Worm (Caenorhabditis elegans): Measurements from ENCODE around the gene srh-119.
"Not testable (repeated sequence)": the region's sequence is repeated elsewhere in the genome, so short reads cannot be mapped to it uniquely, and the experiment has no call there.

Gene srh-119

DNA sequence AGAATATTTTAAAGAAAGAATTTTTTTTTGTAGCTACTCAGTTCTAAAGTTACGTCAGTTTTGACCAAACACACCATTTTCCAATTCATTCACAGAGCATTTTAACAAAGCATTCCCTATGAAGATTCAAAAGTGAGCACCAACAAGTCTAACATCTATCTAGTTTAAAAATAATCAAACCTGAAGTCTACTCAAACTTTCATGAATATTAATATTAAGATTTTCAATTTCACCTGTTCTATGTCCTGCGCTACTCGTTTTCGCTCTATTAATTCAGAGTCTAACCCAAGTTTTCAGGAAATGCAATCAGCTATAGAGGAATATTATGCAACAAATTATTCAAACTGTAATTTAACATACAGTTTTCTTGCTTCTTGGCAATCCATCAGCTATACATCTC, at the start of gene srh-119:
srh-119 (plus strand) TSS at position 301 of the 400 bp plus-strand sequence.
- no peak for TF ChIP-seq mab-5 (tag; optimal IDR thresholded peaks at IDR 0.05)
- TF ChIP-seq ceh-43 (GFP tag; optimal IDR thresholded peaks at IDR 0.05), result no peak
- no peak for TF ChIP-seq lin-32 (GFP tag; optimal IDR thresholded peaks at IDR 0.05)
- no peak for TF ChIP-seq pha-4 (tag; optimal IDR thresholded peaks at IDR 0.05)
- TF ChIP-seq ces-1 (GFP tag; optimal IDR thresholded peaks at IDR 0.05), result no peak
- TF ChIP-seq nhr-76 (tag; optimal IDR thresholded peaks at IDR 0.05), result no peak
- no peak for TF ChIP-seq mls-2 (tag; optimal IDR thresholded peaks at IDR 0.05)
- no peak for TF ChIP-seq unc-62 (GFP tag; optimal IDR thresholded peaks at IDR 0.05)
- no peak for TF ChIP-seq cnd-1 (tag; optimal IDR thresholded peaks at IDR 0.05)
- no peak for TF ChIP-seq M03D4.4 (tag; optimal IDR thresholded peaks at IDR 0.05)
- TF ChIP-seq elt-1 (tag; optimal IDR thresholded peaks at IDR 0.05; ENCODE audit: borderline replicate concordance, insufficient read depth), result no peak
- no peak for TF ChIP-seq unc-39 (tag; optimal IDR thresholded peaks at IDR 0.05)
- TF ChIP-seq nhr-2 (tag; optimal IDR thresholded peaks at IDR 0.05), result no peak
- TF ChIP-seq zip-8 (tag; optimal IDR thresholded peaks at IDR 0.05), result no peak
- no peak for TF ChIP-seq sptf-1 (tag; optimal IDR thresholded peaks at IDR 0.05)
- TF ChIP-seq lsy-2 (tag; optimal IDR thresholded peaks at IDR 0.05), result no peak
- no peak for TF ChIP-seq tbx-8 (GFP tag; optimal IDR thresholded peaks at IDR 0.05)
- TF ChIP-seq nhr-28 (tag; optimal IDR thresholded peaks at IDR 0.05), result no peak
- no peak for TF ChIP-seq mep-1 (tag; optimal IDR thresholded peaks at IDR 0.05)

DNA sequence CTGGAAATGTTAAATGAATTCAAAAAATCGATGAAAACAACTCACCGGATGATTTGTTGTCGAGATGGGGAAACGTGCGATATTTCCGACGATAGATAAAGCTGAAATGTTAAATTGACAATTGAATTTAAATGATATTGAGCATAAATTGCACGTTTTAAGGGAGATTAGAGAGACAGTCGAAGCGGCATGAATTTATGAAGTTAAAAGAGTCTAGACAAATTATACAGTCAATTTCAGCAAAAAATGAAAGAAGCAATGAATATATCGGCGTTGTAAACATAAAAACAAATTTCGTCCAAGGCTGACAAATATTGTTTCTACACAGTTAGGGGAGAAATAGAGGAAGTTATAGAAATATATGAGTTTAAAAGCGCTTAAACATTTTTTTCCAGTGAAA, 44.9 kb upstream of the srh-119 start, which contains the start of gene Y102A5C.36:
Y102A5C.36 (minus strand) TSS at position 101 of the 400 bp plus-strand sequence.
- TF ChIP-seq lin-32 (GFP tag; optimal IDR thresholded peaks at IDR 0.05), result no peak
- TF ChIP-seq tbx-8 (GFP tag; optimal IDR thresholded peaks at IDR 0.05), result no peak
- no peak for TF ChIP-seq ztf-11 (tag; optimal IDR thresholded peaks at IDR 0.05)
- no peak for TF ChIP-seq mab-5 (tag; optimal IDR thresholded peaks at IDR 0.05)
- TF ChIP-seq nhr-12 (tag; optimal IDR thresholded peaks at IDR 0.05), result no peak
- no peak for TF ChIP-seq lsy-2 (tag; optimal IDR thresholded peaks at IDR 0.05)
- no peak for TF ChIP-seq unc-62 (GFP tag; optimal IDR thresholded peaks at IDR 0.05)
- TF ChIP-seq nhr-237 (tag; optimal IDR thresholded peaks at IDR 0.05), result no peak
- TF ChIP-seq nhr-28 (tag; optimal IDR thresholded peaks at IDR 0.05), result no peak
- no peak for TF ChIP-seq sem-2 (GFP tag; optimal IDR thresholded peaks at IDR 0.05)
- TF ChIP-seq nhr-2 (tag; optimal IDR thresholded peaks at IDR 0.05), result no peak
- TF ChIP-seq ham-2 (GFP tag; optimal IDR thresholded peaks at IDR 0.05), result no peak
- TF ChIP-seq mep-1 (tag; optimal IDR thresholded peaks at IDR 0.05), result no peak
- TF ChIP-seq ceh-43 (GFP tag; optimal IDR thresholded peaks at IDR 0.05), result no peak
- no peak for TF ChIP-seq lin-13 (tag; optimal IDR thresholded peaks at IDR 0.05)
- no peak for TF ChIP-seq mls-2 (tag; optimal IDR thresholded peaks at IDR 0.05)
- TF ChIP-seq drap-1 (GFP tag; optimal IDR thresholded peaks at IDR 0.05), result no peak
- TF ChIP-seq unc-120 (tag; optimal IDR thresholded peaks at IDR 0.05; ENCODE audit: poor library complexity, severe bottlenecking), result no peak
- TF ChIP-seq snpc-4 (tag; optimal IDR thresholded peaks at IDR 0.05), result no peak

DNA sequence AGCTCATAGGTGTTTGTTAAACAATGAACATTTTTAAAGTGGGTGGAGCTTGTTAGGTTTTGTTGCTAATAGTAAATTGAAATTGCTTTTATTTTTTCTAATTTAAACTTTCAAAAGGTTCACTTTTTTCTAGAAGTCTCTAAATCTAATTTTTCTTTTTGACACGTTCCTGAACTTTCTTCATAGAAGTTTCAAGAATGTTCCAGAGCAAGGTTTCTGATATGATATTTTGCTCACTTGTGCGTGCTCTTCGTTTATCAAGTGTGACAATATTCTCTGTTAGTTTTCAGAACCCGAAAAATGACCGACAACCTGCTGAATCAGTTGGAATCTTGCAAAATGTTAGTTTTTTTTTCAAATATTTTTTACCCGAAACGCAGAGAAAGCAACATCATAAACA, 33.5 kb upstream of the srh-119 start, which contains the start of gene fbxa-148:
fbxa-148 (plus strand) TSS at position 301 of the 400 bp plus-strand sequence.
- TF ChIP-seq ceh-83 (GFP tag; optimal IDR thresholded peaks at IDR 0.05); nhr-2 (tag; optimal IDR thresholded peaks at IDR 0.05); ceh-43 (GFP tag; optimal IDR thresholded peaks at IDR 0.05): not testable (repeated sequence)

DNA sequence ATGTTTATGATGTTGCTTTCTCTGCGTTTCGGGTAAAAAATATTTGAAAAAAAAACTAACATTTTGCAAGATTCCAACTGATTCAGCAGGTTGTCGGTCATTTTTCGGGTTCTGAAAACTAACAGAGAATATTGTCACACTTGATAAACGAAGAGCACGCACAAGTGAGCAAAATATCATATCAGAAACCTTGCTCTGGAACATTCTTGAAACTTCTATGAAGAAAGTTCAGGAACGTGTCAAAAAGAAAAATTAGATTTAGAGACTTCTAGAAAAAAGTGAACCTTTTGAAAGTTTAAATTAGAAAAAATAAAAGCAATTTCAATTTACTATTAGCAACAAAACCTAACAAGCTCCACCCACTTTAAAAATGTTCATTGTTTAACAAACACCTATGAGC, 24.2 kb upstream of the srh-119 start, which contains the start of gene fbxa-112:
fbxa-112 (minus strand) TSS at position 101 of the 400 bp plus-strand sequence.
- TF ChIP-seq nhr-12 (tag; optimal IDR thresholded peaks at IDR 0.05); sptf-1 (tag; optimal IDR thresholded peaks at IDR 0.05); flh-1 (GFP tag; optimal IDR thresholded peaks at IDR 0.05): not testable (repeated sequence)

DNA sequence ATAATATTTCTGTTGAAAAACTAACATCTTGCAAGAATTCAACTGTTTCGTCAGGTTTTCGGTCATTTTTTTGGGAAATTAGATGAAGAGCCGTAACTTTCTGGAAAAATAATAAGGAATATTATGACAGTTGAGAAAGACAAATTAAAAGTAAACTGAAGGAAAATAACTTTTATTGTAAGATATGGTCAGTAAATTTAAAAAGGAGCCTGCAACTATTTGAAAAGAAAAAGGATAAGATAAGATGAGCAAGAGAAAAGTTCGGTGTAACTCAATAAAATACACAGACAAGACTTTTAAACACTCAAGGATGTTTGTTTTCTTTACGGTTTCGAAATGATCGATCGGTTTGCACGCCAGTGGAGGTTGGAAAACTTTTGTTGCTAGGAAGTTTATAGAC, 22.6 kb upstream of the srh-119 start, which contains the start of gene fbxa-111:
fbxa-111 (minus strand) TSS at position 101 of the 400 bp plus-strand sequence.
- TF ChIP-seq nhr-12, ceh-39, zip-8 (tag; optimal IDR thresholded peaks at IDR 0.05): not testable (repeated sequence)

Measured in whole organism, mixed stage, embryonic.